Fruit fly (Drosophila melanogaster) S2 (cell line): ENCODE measurements around the gene HDAC6.

Experiments
- CG8478 ChIP-seq: fragments of >200 bp; optimal IDR thresholded peaks from 2 replicates; lab custom pipeline; 2018
- CTCF ChIP-seq, 2 experiments: fragments of >200 bp; optimal IDR thresholded peaks; 2 replicates each; lab custom pipeline; 2018

dm6 chrX:15379014-15379491, 45.9 kb downstream of the HDAC6 start, which contains the start of gene acj6:
- no peak for TF ChIP-seq CG8478 (lab: Kevin White, UChicago)
- TF ChIP-seq CTCF (optimal IDR thresholded peaks at IDR 0.05; lab: Kevin White, UChicago) = no peak
